Worm (Caenorhabditis elegans) whole organism, L2 larva: ENCODE measurements around the gene tbc-11.

ENCODE experiments used
- C34F6.9 ChIP-seq: fragments of 150-350 bp; optimal IDR thresholded peaks from 2 replicates; lab custom pipeline; 2014; ENCODE audit warnings: missing biosample characterization, missing genetic modification characterization
- F13H6.1 ChIP-seq: sonication (generic microtip); optimal IDR thresholded peaks from 2 replicates; lab custom pipeline; 2016; ENCODE audit warnings: missing genetic modification characterization, missing compliant biosample characterization
- Y55F3AM.14 ChIP-seq: fragments of 200-800 bp; sonication (Bioruptor generic); optimal IDR thresholded peaks from 2 replicates; lab custom pipeline; 2018; ENCODE audit warnings: mild to moderate bottlenecking, missing genetic modification characterization, missing compliant biosample characterization
- ZK546.5 ChIP-seq: sonication (generic microtip); optimal IDR thresholded peaks from 2 replicates; lab custom pipeline; 2017; ENCODE audit warnings: missing biosample characterization, missing genetic modification characterization
- alr-1 ChIP-seq: fragments of 150-350 bp; optimal IDR thresholded peaks from 2 replicates; lab custom pipeline; 2014; ENCODE audit warnings: missing biosample characterization, missing genetic modification characterization
- ama-1 ChIP-seq: fragments of 150-350 bp; optimal IDR thresholded peaks from 2 replicates; lab custom pipeline; 2018; ENCODE audit warnings: inconsistent platforms
- blmp-1 ChIP-seq: sonication (generic microtip); optimal IDR thresholded peaks from 2 replicates; lab custom pipeline; 2017; ENCODE audit warnings: missing genetic modification characterization, mild to moderate bottlenecking, missing compliant biosample characterization, antibody characterized with exemption, moderate library complexity; ENCODE audit not compliant: insufficient read depth
- ceh-82 ChIP-seq: fragments of 150-350 bp; optimal IDR thresholded peaks from 2 replicates; lab custom pipeline; 2014; ENCODE audit warnings: missing biosample characterization, missing genetic modification characterization
- elt-1 ChIP-seq: fragments of 150-350 bp; optimal IDR thresholded peaks from 2 replicates; lab custom pipeline; 2014; ENCODE audit warnings: missing biosample characterization, missing genetic modification characterization
- fos-1 ChIP-seq: fragments of 150-350 bp; optimal IDR thresholded peaks from 2 replicates; lab custom pipeline; 2014; ENCODE audit warnings: missing biosample characterization, missing genetic modification characterization
- gmeb-1 ChIP-seq: fragments of 150-350 bp; optimal IDR thresholded peaks from 2 replicates; lab custom pipeline; 2014; ENCODE audit warnings: missing biosample characterization, missing genetic modification characterization
- lin-13 ChIP-seq: fragments of 150-350 bp; optimal IDR thresholded peaks from 2 replicates; lab custom pipeline; 2014; ENCODE audit warnings: missing biosample characterization, missing genetic modification reagents, missing genetic modification characterization
- lin-39 ChIP-seq: fragments of 150-350 bp; optimal IDR thresholded peaks from 2 replicates; lab custom pipeline; 2014; ENCODE audit warnings: missing biosample characterization, missing genetic modification reagents, missing genetic modification characterization
- lsy-2 ChIP-seq, 2 experiments: fragments of 150-350 bp in 1 of 2; sonication (generic microtip) in 1 of 2; optimal IDR thresholded peaks; 2 replicates each; lab custom pipeline; 2014 to 2017; ENCODE audit warnings: missing biosample characterization in 2 of 2, missing genetic modification characterization in 2 of 2
- mab-5 ChIP-seq: fragments of 150-350 bp; optimal IDR thresholded peaks from 2 replicates; lab custom pipeline; 2014; ENCODE audit warnings: missing biosample characterization, missing genetic modification characterization
- mdl-1 ChIP-seq, 2 experiments: fragments of 150-350 bp in 1 of 2; sonication (generic microtip) in 1 of 2; optimal IDR thresholded peaks; 2 replicates each; lab custom pipeline; 2017; ENCODE audit warnings: missing biosample characterization in 2 of 2, missing genetic modification characterization in 2 of 2
- nhr-10 ChIP-seq: sonication (generic microtip); optimal IDR thresholded peaks from 2 replicates; lab custom pipeline; 2017; ENCODE audit warnings: missing biosample characterization, missing genetic modification characterization
- nhr-11 ChIP-seq: fragments of 150-350 bp; optimal IDR thresholded peaks from 2 replicates; lab custom pipeline; 2014; ENCODE audit warnings: missing biosample characterization, missing genetic modification characterization
- nhr-129 ChIP-seq: fragments of 150-350 bp; optimal IDR thresholded peaks from 2 replicates; lab custom pipeline; 2014; ENCODE audit warnings: missing biosample characterization, missing genetic modification characterization
- nhr-23 ChIP-seq: fragments of 150-350 bp; optimal IDR thresholded peaks from 2 replicates; lab custom pipeline; 2014; ENCODE audit warnings: missing biosample characterization, missing genetic modification reagents, missing genetic modification characterization
- nhr-237 ChIP-seq: fragments of 150-350 bp; optimal IDR thresholded peaks from 2 replicates; lab custom pipeline; 2014; ENCODE audit warnings: missing biosample characterization, missing genetic modification characterization
- nhr-25 ChIP-seq: fragments of 150-350 bp; sonication (generic microtip); optimal IDR thresholded peaks from 3 replicates; lab custom pipeline; 2014; ENCODE audit warnings: missing biosample characterization, missing genetic modification characterization
- nhr-6 ChIP-seq: fragments of 150-350 bp; optimal IDR thresholded peaks from 2 replicates; lab custom pipeline; 2014; ENCODE audit warnings: missing biosample characterization, missing genetic modification characterization
- nhr-77 ChIP-seq: fragments of 150-350 bp; optimal IDR thresholded peaks from 2 replicates; lab custom pipeline; 2014; ENCODE audit warnings: missing biosample characterization, missing genetic modification characterization
- peb-1 ChIP-seq: fragments of 150-350 bp; optimal IDR thresholded peaks from 2 replicates; lab custom pipeline; 2014; ENCODE audit warnings: missing biosample characterization, missing genetic modification characterization
- sem-4 ChIP-seq: fragments of 150-350 bp; optimal IDR thresholded peaks from 2 replicates; lab custom pipeline; 2014; ENCODE audit warnings: missing biosample characterization, missing genetic modification reagents, missing genetic modification characterization
- skn-1 ChIP-seq: sonication (generic microtip); optimal IDR thresholded peaks from 2 replicates; lab custom pipeline; 2017; ENCODE audit warnings: missing biosample characterization, missing genetic modification characterization
- sma-3 ChIP-seq: sonication (generic microtip); optimal IDR thresholded peaks from 2 replicates; lab custom pipeline; 2016; ENCODE audit warnings: missing genetic modification reagents, missing genetic modification characterization, missing compliant biosample characterization
- sma-9 ChIP-seq, 2 experiments: fragments of 150-350 bp in 1 of 2; sonication (generic microtip) in 1 of 2; optimal IDR thresholded peaks; 2 replicates each; lab custom pipeline; 2014 to 2016; ENCODE audit warnings: missing genetic modification characterization in 2 of 2, mild to moderate bottlenecking in 1 of 2, missing biosample characterization in 1 of 2, missing compliant biosample characterization in 1 of 2, missing genetic modification reagents in 1 of 2, moderate library complexity in 1 of 2
- unc-39 ChIP-seq: fragments of 150-350 bp; optimal IDR thresholded peaks from 2 replicates; lab custom pipeline; 2014; ENCODE audit warnings: missing biosample characterization, missing genetic modification characterization
- unc-55 ChIP-seq: fragments of 150-350 bp; sonication (generic microtip); optimal IDR thresholded peaks from 3 replicates; lab custom pipeline; 2014; ENCODE audit warnings: missing biosample characterization, missing genetic modification reagents, missing genetic modification characterization
- unc-62 ChIP-seq: fragments of 150-350 bp; optimal IDR thresholded peaks from 2 replicates; lab custom pipeline; 2014; ENCODE audit warnings: missing biosample characterization, missing genetic modification reagents, missing genetic modification characterization
- ztf-1 ChIP-seq: fragments of 200-800 bp; sonication (Bioruptor generic); conservative IDR thresholded peaks from 2 replicates; pipeline ENCODE4 v1.3.6; 2022; ENCODE audit warnings: missing genetic modification characterization, missing compliant biosample characterization
- ztf-11 ChIP-seq: sonication (generic microtip); optimal IDR thresholded peaks from 2 replicates; lab custom pipeline; 2017; ENCODE audit warnings: missing biosample characterization, missing genetic modification characterization
- ztf-4 ChIP-seq: fragments of 150-350 bp; optimal IDR thresholded peaks from 2 replicates; lab custom pipeline; 2014; ENCODE audit warnings: missing biosample characterization, missing genetic modification characterization

tbc-11 gene

DNA sequence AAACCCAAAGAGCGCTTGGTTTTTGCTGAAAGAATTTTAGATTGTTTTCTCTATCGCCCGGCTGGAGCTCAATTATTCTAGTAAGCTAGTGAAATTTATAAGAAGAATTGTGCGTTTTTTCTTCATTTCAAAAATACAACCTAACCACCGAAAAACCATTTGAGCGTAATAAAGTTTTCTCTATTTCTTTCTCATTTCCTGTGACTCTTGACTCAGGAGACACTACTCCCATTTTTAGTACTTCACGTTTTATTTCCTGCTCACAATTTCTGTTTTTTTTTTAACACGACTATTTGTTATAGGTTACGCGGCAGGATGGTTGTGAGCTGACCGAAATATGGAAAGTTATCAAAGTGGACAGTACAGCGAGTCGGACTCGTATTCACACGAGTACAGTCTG is 11.8 kb upstream of the tbc-11 start, which contains the start of gene F35H12.6:
F35H12.6 (plus strand) TSS at position 301 of the 400 bp plus-strand sequence.
- TF ChIP-seq nhr-23 (no peak), ztf-11 (tag; lab: Kevin White, UChicago) (no peak), sma-3 (GFP tag; lab: Kevin White, UChicago) (no peak), Y55F3AM.14 (GFP tag; lab: Kevin White, UChicago) (no peak), lsy-2 (tag; optimal IDR thresholded peaks at IDR 0.05; lab: Kevin White, UChicago) (no peak), ZK546.5 (no peak), nhr-77 (tag; lab: Kevin White, UChicago) (no peak), nhr-11 (tag; lab: Kevin White, UChicago) (no peak), unc-62 (no peak), sma-9 (GFP tag; optimal IDR thresholded peaks at IDR 0.05; lab: Kevin White, UChicago) (no peak), sma-9 (tag; optimal IDR thresholded peaks at IDR 0.05; lab: Kevin White, UChicago) (no peak), skn-1 (no peak), elt-1 (tag; lab: Kevin White, UChicago) (no peak)
- TF ChIP-seq, all 48 proteins: peak for 0

DNA sequence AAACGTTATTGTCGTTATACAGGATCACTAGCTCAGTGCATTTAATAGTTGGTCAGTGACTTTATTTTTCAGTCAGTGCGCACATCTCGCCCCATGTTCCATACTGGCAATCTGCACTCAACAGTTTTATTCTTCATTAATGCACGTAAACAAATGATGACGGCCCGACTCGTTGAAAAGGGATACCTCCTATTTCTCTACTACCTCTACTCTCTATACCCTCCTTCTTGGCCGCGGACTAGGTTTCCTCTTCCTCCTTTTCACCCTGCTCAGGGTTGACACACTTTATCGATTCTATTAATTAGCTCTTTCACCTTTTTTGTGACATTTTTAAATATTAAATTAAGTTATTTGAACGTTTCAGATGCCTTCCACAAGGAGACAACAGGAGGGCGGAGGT is 9.2 kb upstream of the tbc-11 start, which contains the start of gene sel-12:
sel-12 (plus strand) TSS at position 358 of the 400 bp plus-strand sequence.
- peak; percentile 48 for TF ChIP-seq C34F6.9
- TF ChIP-seq ama-1 (lab: Kevin White, UChicago) = no peak
- no peak for TF ChIP-seq unc-62
- TF ChIP-seq nhr-6 (tag; lab: Kevin White, UChicago) = no peak
- no peak for TF ChIP-seq unc-39
- TF ChIP-seq nhr-129 (tag; lab: Kevin White, UChicago) = peak; percentile 49
- TF ChIP-seq lin-39 (tag; lab: Kevin White, UChicago) = no peak
- TF ChIP-seq mdl-1 (tag; optimal IDR thresholded peaks at IDR 0.05; lab: Kevin White, UChicago) = no peak
- TF ChIP-seq fos-1 (tag; lab: Kevin White, UChicago) = peak; percentile 22
- TF ChIP-seq peb-1 (tag; lab: Kevin White, UChicago) = no peak
- TF ChIP-seq sem-4 (tag; lab: Kevin White, UChicago) = no peak
- TF ChIP-seq nhr-25 (tag; lab: Kevin White, UChicago) = no peak
- TF ChIP-seq lsy-2 (tag; optimal IDR thresholded peaks at IDR 0.05; lab: Kevin White, UChicago) = peak in 1 of 2 experiments; percentile 34
- TF ChIP-seq sma-3 (GFP tag; lab: Kevin White, UChicago) = no peak
- no peak for TF ChIP-seq blmp-1 (tag; lab: Kevin White, UChicago)
- TF ChIP-seq skn-1 = no peak
- no peak for TF ChIP-seq elt-1 (tag; lab: Kevin White, UChicago)
- TF ChIP-seq lin-13 (GFP tag; lab: Kevin White, UChicago) = no peak
- no peak for TF ChIP-seq mab-5
- TF ChIP-seq alr-1 (tag; lab: Kevin White, UChicago) = no peak
- TF ChIP-seq unc-55 (GFP tag; lab: Kevin White, UChicago) = peak; percentile 71
- no peak for TF ChIP-seq ztf-1
- no peak for TF ChIP-seq ztf-11 (tag; lab: Kevin White, UChicago)
- no peak for TF ChIP-seq ceh-82
- no peak for TF ChIP-seq gmeb-1 (tag; lab: Kevin White, UChicago)
- no peak for TF ChIP-seq nhr-77 (tag; lab: Kevin White, UChicago)
- TF ChIP-seq, all 48 proteins: peak for 5

DNA sequence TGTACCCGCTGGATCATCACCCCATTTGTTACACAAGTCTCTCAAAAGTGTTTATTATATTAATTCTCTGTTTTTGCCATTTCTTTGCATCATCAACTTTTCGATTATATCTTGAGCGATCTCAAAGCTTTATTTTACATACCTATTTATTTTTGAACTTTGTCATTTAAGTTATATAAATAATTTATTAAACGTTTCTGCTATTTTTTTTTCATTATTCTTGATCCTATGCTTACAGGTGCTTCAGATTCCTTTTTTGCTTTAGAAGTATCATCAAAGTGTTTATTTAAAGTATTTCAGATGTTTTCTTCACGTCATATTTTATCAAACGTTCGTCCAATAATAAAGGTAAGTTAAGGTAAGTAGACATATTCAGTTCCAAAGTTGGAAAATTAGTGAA is 6.7 kb upstream of the tbc-11 start, which contains the start of gene F35H12.5:
F35H12.5 (plus strand) TSS at position 301 of the 400 bp plus-strand sequence.
- TF ChIP-seq alr-1 (tag; lab: Kevin White, UChicago) (no peak), ztf-11 (tag; lab: Kevin White, UChicago) (no peak), F13H6.1 (tag; lab: Kevin White, UChicago) (no peak), fos-1 (tag; lab: Kevin White, UChicago) (no peak)

DNA sequence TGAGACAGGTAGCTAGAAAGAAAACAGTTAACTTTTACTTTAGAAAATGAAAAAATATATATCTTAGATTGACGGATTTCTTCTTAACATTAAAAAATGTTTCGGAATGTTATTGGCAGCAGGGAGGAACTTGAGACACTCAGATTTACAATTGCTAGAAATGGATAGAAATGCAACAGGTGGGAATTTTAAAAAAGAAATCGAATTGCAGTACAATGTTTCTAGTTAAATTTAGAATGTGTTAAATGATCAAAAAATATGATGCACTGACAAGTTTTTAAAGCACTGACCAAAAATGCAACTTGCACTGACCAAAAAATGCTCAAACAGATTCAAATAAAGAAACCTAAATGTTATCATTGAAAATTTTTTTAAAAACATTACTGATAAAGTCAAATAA is 1.4 kb downstream of the tbc-11 start:
- TF ChIP-seq alr-1 (tag; lab: Kevin White, UChicago) (no peak), unc-39 (no peak), nhr-10 (tag; lab: Kevin White, UChicago) (no peak), nhr-237 (no peak), peb-1 (tag; lab: Kevin White, UChicago) (no peak), nhr-77 (tag; lab: Kevin White, UChicago) (no peak), ztf-4 (tag; lab: Kevin White, UChicago) (no peak)
